Fruit fly (Drosophila melanogaster): ENCODE measurements around the gene Pgant4.
A peak's percentile ranks its signal among the peaks of the same experiment; 100 is the strongest.

Gene Pgant4

dm6 chr2L:3466846-3467245, 5.6 kb upstream of the Pgant4 start:
- no peak for TF ChIP-seq CG8159 (tag; optimal IDR thresholded peaks at IDR 0.05)
- TF ChIP-seq fd96Ca (GFP tag; IDR thresholded peaks at IDR 0.05) = no peak
- TF ChIP-seq CG13204 (GFP tag; optimal IDR thresholded peaks at IDR 0.05) = no peak
- TF ChIP-seq EcR (GFP tag; optimal IDR thresholded peaks at IDR 0.05) = no peak
- TF ChIP-seq rn (GFP tag; IDR thresholded peaks at IDR 0.05) = no peak
- no peak for TF ChIP-seq CG32121 (GFP tag; IDR thresholded peaks at IDR 0.05)
- TF ChIP-seq Ets98B (GFP tag; IDR thresholded peaks at IDR 0.05) = no peak
- TF ChIP-seq CG34367 (tag; optimal IDR thresholded peaks at IDR 0.05) = no peak
- TF ChIP-seq CG12605 (GFP tag; IDR thresholded peaks at IDR 0.05) = no peak
- TF ChIP-seq CG4496 (GFP tag; IDR thresholded peaks at IDR 0.05) = no peak
- TF ChIP-seq CG17806 (tag; optimal IDR thresholded peaks at IDR 0.05) = no peak
- TF ChIP-seq Snoo (tag; optimal IDR thresholded peaks at IDR 0.05) = no peak
- TF ChIP-seq CG14655 (GFP tag; optimal IDR thresholded peaks at IDR 0.05) = no peak

dm6 chr2L:3469869-3470268, 2.5 kb upstream of the Pgant4 start, which contains the start of the genes Pif1 and CG31776:
Gene Pif1, minus strand, starts transcription at chr2L:3470004.
Gene CG31776, plus strand, starts transcription at chr2L:3470182.
- TF ChIP-seq CG14655 (GFP tag; optimal IDR thresholded peaks at IDR 0.05) (no peak), CG4496 (GFP tag; IDR thresholded peaks at IDR 0.05) (no peak), CG32121 (GFP tag; IDR thresholded peaks at IDR 0.05) (no peak), CG15710 (tag; optimal IDR thresholded peaks at IDR 0.05) (no peak), CG17806 (tag; optimal IDR thresholded peaks at IDR 0.05) (no peak), CG10348 (GFP tag; IDR thresholded peaks at IDR 0.05) (no peak), Ets98B (GFP tag; IDR thresholded peaks at IDR 0.05) (no peak), rn (GFP tag; IDR thresholded peaks at IDR 0.05) (no peak), fd96Ca (GFP tag; IDR thresholded peaks at IDR 0.05) (no peak), CG12605 (GFP tag; IDR thresholded peaks at IDR 0.05) (no peak), EcR (GFP tag; optimal IDR thresholded peaks at IDR 0.05) (no peak), gl (tag; optimal IDR thresholded peaks at IDR 0.05) (no peak), CG8159 (tag; optimal IDR thresholded peaks at IDR 0.05) (no peak), CG13204 (GFP tag; optimal IDR thresholded peaks at IDR 0.05) (no peak), Pif1B (GFP tag; optimal IDR thresholded peaks at IDR 0.05) (no peak), CG8301 (tag; optimal IDR thresholded peaks at IDR 0.05) (no peak), Pif1A (GFP tag; optimal IDR thresholded peaks at IDR 0.05) (no peak)

dm6 chr2L:3475168-3475567, 2.8 kb downstream of the Pgant4 start:
- TF ChIP-seq Snoo (tag; optimal IDR thresholded peaks at IDR 0.05) (peak; percentile 22), CG15710 (tag; optimal IDR thresholded peaks at IDR 0.05) (peak; percentile 28), D1 (tag; optimal IDR thresholded peaks at IDR 0.05) (no peak), CG8159 (tag; optimal IDR thresholded peaks at IDR 0.05) (peak; percentile 36), CG12605 (GFP tag; IDR thresholded peaks at IDR 0.05) (no peak), CG9948 (tag; optimal IDR thresholded peaks at IDR 0.05) (no peak), EcR (GFP tag; optimal IDR thresholded peaks at IDR 0.05) (peak; percentile 70)

- TF ChIP-seq CG12605 (GFP tag; IDR thresholded peaks at IDR 0.05) (no peak), CG8159 (tag; optimal IDR thresholded peaks at IDR 0.05) (no peak), CG4496 (GFP tag; IDR thresholded peaks at IDR 0.05) (no peak), Ets98B (GFP tag; IDR thresholded peaks at IDR 0.05) (no peak), rn (GFP tag; IDR thresholded peaks at IDR 0.05) (no peak), CG32121 (GFP tag; IDR thresholded peaks at IDR 0.05) (no peak), CG8301 (tag; optimal IDR thresholded peaks at IDR 0.05) (no peak), CG14655 (GFP tag; optimal IDR thresholded peaks at IDR 0.05) (no peak), D1 (tag; optimal IDR thresholded peaks at IDR 0.05) (no peak)
Observed at dm6 chr2L:3475948-3476347, 3.5 kb downstream of the Pgant4 start.

DNA sequence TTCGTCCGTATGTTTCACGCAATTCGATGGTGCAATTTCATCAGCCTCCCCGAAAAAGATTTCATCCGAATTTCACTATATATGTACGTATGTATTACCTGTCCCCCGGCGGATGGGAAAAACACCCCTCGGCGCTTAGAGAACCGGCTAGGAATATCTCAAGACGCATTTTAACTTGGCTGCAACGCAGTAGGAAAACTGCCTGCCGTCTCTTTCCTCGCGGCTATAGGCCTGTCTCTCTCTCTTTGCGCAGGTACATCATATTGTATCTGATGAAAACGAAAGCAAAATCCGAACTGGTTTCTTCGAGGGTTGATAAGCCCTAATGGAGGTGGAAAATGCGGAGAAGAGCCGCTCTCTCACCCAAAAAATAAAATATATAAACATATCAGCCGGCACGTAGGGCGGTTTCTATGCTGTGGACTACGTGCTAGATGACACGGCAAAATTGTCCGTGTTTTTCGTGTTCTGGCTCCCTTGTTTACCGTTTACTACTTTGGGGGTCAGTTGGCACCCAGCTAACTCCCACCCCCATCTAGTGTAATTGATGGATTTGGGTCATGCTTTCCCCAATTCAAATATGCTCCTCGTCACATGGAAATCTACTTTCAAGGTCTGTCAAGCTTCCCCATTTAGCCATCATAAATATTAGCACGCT, 4.1 kb downstream of the Pgant4 start:
- TF ChIP-seq CG4496 (GFP tag; IDR thresholded peaks at IDR 0.05) (0 out of 3 replicates have a peak, but pooled peaks have one; percentile 6), Snoo (tag; optimal IDR thresholded peaks at IDR 0.05) (no peak)

DNA sequence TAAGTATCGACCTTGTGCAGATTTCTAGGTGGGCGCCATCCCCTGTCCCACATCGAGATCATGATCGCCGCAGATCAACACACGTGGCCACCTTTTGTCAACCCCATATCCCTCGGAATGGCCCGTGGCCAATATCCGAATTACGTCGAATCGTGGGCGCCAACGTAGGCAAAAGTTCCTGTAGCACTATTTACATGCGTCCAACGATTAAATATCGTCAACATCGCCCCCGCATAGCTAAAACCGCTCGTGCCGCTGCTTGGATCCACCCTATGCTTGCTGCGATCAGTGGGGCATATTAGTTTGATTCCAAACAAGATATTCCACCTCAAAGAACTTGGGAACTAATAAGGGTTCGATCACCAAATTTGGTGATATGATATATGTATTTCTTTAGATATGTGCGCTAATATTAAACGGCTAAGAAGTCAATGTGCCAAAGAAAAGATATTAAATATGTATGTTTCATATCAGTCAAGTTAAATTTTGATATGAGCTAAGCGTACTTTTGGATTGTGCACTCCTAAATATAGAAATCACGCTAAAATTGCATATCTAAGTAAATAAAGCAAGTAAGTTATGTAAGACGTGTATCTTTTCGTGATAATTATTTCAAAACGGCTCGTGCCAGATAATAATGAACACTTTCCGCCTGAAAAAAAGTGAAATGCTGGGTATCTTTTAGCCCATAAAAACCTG, 4.8 kb downstream of the Pgant4 start:
- TF ChIP-seq CG8159 (tag; optimal IDR thresholded peaks at IDR 0.05) = peak; percentile 4
- no peak for TF ChIP-seq CG13204 (GFP tag; optimal IDR thresholded peaks at IDR 0.05)
- no peak for TF ChIP-seq CG15710 (tag; optimal IDR thresholded peaks at IDR 0.05)
- no peak; the same call in 1 of the 2 replicates for TF ChIP-seq CG32121 (GFP tag; IDR thresholded peaks at IDR 0.05)
- no peak for TF ChIP-seq Snoo (tag; optimal IDR thresholded peaks at IDR 0.05)
- TF ChIP-seq CG4496 (GFP tag; IDR thresholded peaks at IDR 0.05) = peak; percentile 28; the same call in 1 of the 3 replicates
- no peak for TF ChIP-seq fd96Ca (GFP tag; IDR thresholded peaks at IDR 0.05)

All from whole organism, pupa.